Fruit fly (Drosophila melanogaster): ENCODE results near the gene ctp.

- TF ChIP-seq CG14441 (GFP tag; IDR thresholded peaks at IDR 0.05) = no peak
- peak; percentile 76 for TF ChIP-seq psq (GFP tag; optimal IDR thresholded peaks at IDR 0.05)
- no peak for TF ChIP-seq ab (GFP tag; optimal IDR thresholded peaks at IDR 0.05)
Measured at dm6 chrX:4702804-4703414, 15.3 kb downstream of the ctp start.
